Fruit fly (Drosophila melanogaster) whole organism, embryonic: ENCODE results near the gene Dus1.

Experiments
- Asciz ChIP-seq: fragments of 200-800 bp; sonication (Bioruptor generic); optimal IDR thresholded peaks from 2 replicates; lab custom pipeline; 2017; ENCODE audit warnings: missing biosample characterization, mild to moderate bottlenecking, missing genetic modification characterization, missing genetic modification reagents
- CG10959 ChIP-seq: fragments of 200-800 bp; sonication (Bioruptor generic); IDR thresholded peaks from 2 replicates; pipeline ENCODE4 v1.3.6; 2022; ENCODE audit warnings: missing biosample characterization, missing genetic modification characterization
- CG12299 ChIP-seq: fragments of 200-800 bp; sonication (Bioruptor generic); optimal IDR thresholded peaks from 2 replicates; lab custom pipeline; 2018; ENCODE audit warnings: missing biosample characterization, mild to moderate bottlenecking, missing genetic modification characterization
- CG13424 ChIP-seq: fragments of 200-800 bp; sonication (Bioruptor generic); optimal IDR thresholded peaks from 2 replicates; lab custom pipeline; 2019; ENCODE audit warnings: missing biosample characterization, mild to moderate bottlenecking, missing genetic modification characterization, moderate library complexity
- CG15011 ChIP-seq: fragments of 200-800 bp; sonication (Bioruptor generic); optimal IDR thresholded peaks from 3 replicates; lab custom pipeline; 2018; ENCODE audit warnings: missing biosample characterization, mild to moderate bottlenecking, missing genetic modification characterization
- CG15601 ChIP-seq: fragments of 200-800 bp; sonication (Bioruptor generic); optimal IDR thresholded peaks from 3 replicates; lab custom pipeline; 2019; ENCODE audit warnings: missing biosample characterization, mild to moderate bottlenecking, missing genetic modification characterization, moderate library complexity
- CG1832 ChIP-seq: fragments of 200-800 bp; sonication (Bioruptor generic); optimal IDR thresholded peaks from 2 replicates; lab custom pipeline; 2017; ENCODE audit warnings: missing biosample characterization, mild to moderate bottlenecking, missing genetic modification characterization, inconsistent platforms
- CG2199 ChIP-seq: fragments of 200-800 bp; sonication (Bioruptor generic); IDR thresholded peaks from 3 replicates; pipeline ENCODE4 v1.3.6; 2022; ENCODE audit warnings: missing biosample characterization, missing genetic modification characterization
- CG33213 ChIP-seq: fragments of 200-800 bp; sonication (Bioruptor generic); optimal IDR thresholded peaks from 3 replicates; lab custom pipeline; 2016; ENCODE audit warnings: missing biosample characterization, missing genetic modification characterization
- CG34422 ChIP-seq: fragments of 200-800 bp; sonication (Bioruptor generic); IDR thresholded peaks from 3 replicates; pipeline ENCODE4 v1.3.6; 2022; ENCODE audit warnings: missing biosample characterization, missing genetic modification characterization
- CG6791 ChIP-seq: fragments of 200-800 bp; sonication (Bioruptor generic); IDR thresholded peaks from 3 replicates; pipeline ENCODE4 v1.3.6; 2022; ENCODE audit warnings: missing biosample characterization, missing genetic modification characterization; ENCODE audit not compliant: partially characterized antibody
- CG7963 ChIP-seq: fragments of 200-800 bp; sonication (Bioruptor generic); IDR thresholded peaks from 3 replicates; pipeline ENCODE4 v1.3.6; 2022; ENCODE audit warnings: missing biosample characterization, missing genetic modification characterization; ENCODE audit not compliant: partially characterized antibody
- CG8359 ChIP-seq: fragments of 200-800 bp; sonication (Bioruptor generic); optimal IDR thresholded peaks from 2 replicates; lab custom pipeline; 2017; ENCODE audit warnings: missing biosample characterization, mild to moderate bottlenecking, missing genetic modification characterization, borderline replicate concordance
- CG9932 ChIP-seq: fragments of 200-800 bp; sonication (Bioruptor generic); IDR thresholded peaks from 2 replicates; pipeline ENCODE4 v1.3.6; 2022; ENCODE audit warnings: missing biosample characterization, missing genetic modification characterization
- D19A ChIP-seq: fragments of 200-800 bp; optimal IDR thresholded peaks from 3 replicates; lab custom pipeline; 2019; ENCODE audit warnings: missing biosample characterization, mild to moderate bottlenecking, missing genetic modification characterization, moderate library complexity
- ERR ChIP-seq: fragments of 200-800 bp; sonication (Bioruptor generic); optimal IDR thresholded peaks from 2 replicates; lab custom pipeline; 2016; ENCODE audit warnings: missing biosample characterization, missing genetic modification characterization
- Ets65A ChIP-seq: fragments of 200-800 bp; sonication (Bioruptor generic); peaks from one replicate; lab custom pipeline; 2016; ENCODE audit warnings: missing biosample characterization, missing genetic modification characterization
- Fer3 ChIP-seq: fragments of 200-800 bp; sonication (Bioruptor generic); optimal IDR thresholded peaks from 2 replicates; lab custom pipeline; 2018; ENCODE audit warnings: missing biosample characterization, mild to moderate bottlenecking, missing genetic modification characterization, moderate library complexity
- HLH54F ChIP-seq: fragments of 200-800 bp; sonication (Bioruptor generic); optimal IDR thresholded peaks from 3 replicates; lab custom pipeline; 2016; ENCODE audit warnings: missing biosample characterization, missing genetic modification characterization
- Lim3 ChIP-seq: fragments of 200-800 bp; sonication (Bioruptor generic); IDR thresholded peaks from 2 replicates; pipeline ENCODE4 v1.3.6; 2022; ENCODE audit warnings: missing biosample characterization, missing genetic modification characterization
- amos ChIP-seq: fragments of 200-800 bp; sonication (Bioruptor generic); IDR thresholded peaks from 2 replicates; pipeline ENCODE4 v1.3.6; 2022; ENCODE audit warnings: missing biosample characterization, missing genetic modification characterization; ENCODE audit not compliant: partially characterized antibody
- ap ChIP-seq: fragments of 200-800 bp; sonication (Bioruptor generic); IDR thresholded peaks from 2 replicates; pipeline ENCODE4 v1.3.6; 2022; ENCODE audit warnings: missing biosample characterization, missing genetic modification characterization
- cas ChIP-seq: fragments of 200-800 bp; sonication (Bioruptor generic); IDR thresholded peaks from 2 replicates; pipeline ENCODE4 v1.3.6; 2022; ENCODE audit warnings: missing biosample characterization, missing genetic modification characterization
- chm ChIP-seq: fragments of 200-800 bp; sonication (Bioruptor generic); IDR thresholded peaks from 2 replicates; pipeline ENCODE4 v1.3.6; 2022; ENCODE audit warnings: missing biosample characterization, missing genetic modification characterization
- cwo ChIP-seq: fragments of 200-800 bp; sonication (Bioruptor generic); optimal IDR thresholded peaks from 3 replicates; lab custom pipeline; 2017; ENCODE audit warnings: missing biosample characterization, missing genetic modification characterization, mild to moderate bottlenecking, moderate library complexity, missing genetic modification reagents
- dati ChIP-seq: fragments of 200-800 bp; sonication (Bioruptor generic); IDR thresholded peaks from 2 replicates; pipeline ENCODE4 v1.3.6; 2022; ENCODE audit warnings: missing biosample characterization, missing genetic modification characterization
- disco-r ChIP-seq: fragments of 200-800 bp; sonication (Bioruptor generic); optimal IDR thresholded peaks from 2 replicates; lab custom pipeline; 2016; ENCODE audit warnings: missing biosample characterization, missing genetic modification characterization
- ewg ChIP-seq: fragments of 200-800 bp; sonication (Bioruptor generic); optimal IDR thresholded peaks from 3 replicates; lab custom pipeline; 2017; ENCODE audit warnings: mild to moderate bottlenecking, missing biosample characterization, missing genetic modification reagents, missing genetic modification characterization
- exex ChIP-seq: fragments of 200-800 bp; sonication (Bioruptor generic); optimal IDR thresholded peaks from 4 replicates; lab custom pipeline; 2018; ENCODE audit warnings: missing biosample characterization, mild to moderate bottlenecking, missing genetic modification characterization, moderate library complexity
- gem ChIP-seq: fragments of 200-800 bp; sonication (Bioruptor generic); optimal IDR thresholded peaks from 2 replicates; lab custom pipeline; 2019; ENCODE audit warnings: missing biosample characterization, mild to moderate bottlenecking, missing genetic modification characterization, moderate library complexity
- insv ChIP-seq, 2 experiments: fragments of 200-800 bp; sonication (Bioruptor generic); optimal IDR thresholded peaks; 3 replicates each; lab custom pipeline; 2016 to 2018; ENCODE audit warnings: missing biosample characterization in 2 of 2, missing genetic modification characterization in 2 of 2
- kah ChIP-seq: fragments of 200-800 bp; sonication (Bioruptor generic); optimal IDR thresholded peaks from 2 replicates; lab custom pipeline; 2018; ENCODE audit warnings: missing biosample characterization, mild to moderate bottlenecking, missing genetic modification characterization
- pfk ChIP-seq: fragments of 200-800 bp; sonication (Bioruptor generic); optimal IDR thresholded peaks from 2 replicates; lab custom pipeline; 2018; ENCODE audit warnings: missing biosample characterization, mild to moderate bottlenecking, missing genetic modification characterization, moderate library complexity
- phol ChIP-seq: fragments of 200-800 bp; sonication (Bioruptor generic); optimal IDR thresholded peaks from 3 replicates; lab custom pipeline; 2018; ENCODE audit warnings: missing biosample characterization, mild to moderate bottlenecking, missing genetic modification characterization, moderate library complexity

Gene Dus1

dm6 chr2L:241415-241814 lies 30.1 kb downstream of the Dus1 start:
- no peak for TF ChIP-seq gem (tag; lab: Kevin White, UChicago)
- TF ChIP-seq CG1832 (GFP tag; lab: Kevin White, UChicago), result no peak
- TF ChIP-seq chm (GFP tag; lab: Robert Waterston, UW), result no peak
- TF ChIP-seq CG34422 (GFP tag; lab: Robert Waterston, UW), result no peak
- no peak for TF ChIP-seq dati (GFP tag; lab: Robert Waterston, UW)
- TF ChIP-seq ap, result no peak
- TF ChIP-seq Fer3 (tag; lab: Kevin White, UChicago), result no peak
- no peak for TF ChIP-seq CG6791 (GFP tag; lab: Robert Waterston, UW)
- no peak for TF ChIP-seq CG13424 (tag; lab: Kevin White, UChicago)
- no peak for TF ChIP-seq insv (GFP tag; optimal IDR thresholded peaks at IDR 0.05; lab: Kevin White, UChicago)
- no peak for TF ChIP-seq CG15601 (tag; lab: Kevin White, UChicago)
- TF ChIP-seq ewg (GFP tag; lab: Kevin White, UChicago), result no peak
- TF ChIP-seq CG10959 (GFP tag; lab: Robert Waterston, UW), result no peak
- no peak for TF ChIP-seq pfk (GFP tag; lab: Kevin White, UChicago)
- no peak for TF ChIP-seq Lim3
- TF ChIP-seq CG33213 (GFP tag; lab: Kevin White, UChicago), result no peak
- TF ChIP-seq D19A, result no peak
- TF ChIP-seq CG12299 (tag; lab: Kevin White, UChicago), result no peak
- no peak for TF ChIP-seq amos

dm6 chr2L:240176-240769 lies 31.3 kb downstream of the Dus1 start:
- TF ChIP-seq Ets65A (GFP tag; lab: Kevin White, UChicago), result peak; percentile 87
- TF ChIP-seq phol (tag; lab: Kevin White, UChicago), result no peak

- TF ChIP-seq CG15011 (GFP tag; lab: Kevin White, UChicago) (no peak), disco-r (no peak), CG7963 (GFP tag; lab: Robert Waterston, UW) (no peak), Asciz (GFP tag; lab: Kevin White, UChicago) (no peak), cwo (GFP tag; lab: Kevin White, UChicago) (no peak), HLH54F (GFP tag; lab: Kevin White, UChicago) (no peak), ERR (GFP tag; lab: Kevin White, UChicago) (no peak), insv (GFP tag; optimal IDR thresholded peaks at IDR 0.05; lab: Kevin White, UChicago) (no peak)
Observed at dm6 chr2L:232187-232586, 39.4 kb downstream of the Dus1 start, which contains the start of gene CG13693. TSS of gene CG13693 (plus strand) at chr2L:232487.

dm6 chr2L:228246-228645 lies 43.3 kb downstream of the Dus1 start:
- TF ChIP-seq kah (GFP tag; lab: Kevin White, UChicago) (no peak), exex (no peak), dati (GFP tag; lab: Robert Waterston, UW) (no peak), Ets65A (GFP tag; lab: Kevin White, UChicago) (peak; percentile 15), CG8359 (GFP tag; lab: Kevin White, UChicago) (no peak), CG9932 (GFP tag; lab: Robert Waterston, UW) (no peak), CG2199 (GFP tag; lab: Robert Waterston, UW) (no peak), cas (GFP tag; lab: Robert Waterston, UW) (no peak)
- TF ChIP-seq, all 482 proteins: peak for 1
